Worm (Caenorhabditis elegans): ENCODE data around the gene asp-6.

asp-6 gene

DNA sequence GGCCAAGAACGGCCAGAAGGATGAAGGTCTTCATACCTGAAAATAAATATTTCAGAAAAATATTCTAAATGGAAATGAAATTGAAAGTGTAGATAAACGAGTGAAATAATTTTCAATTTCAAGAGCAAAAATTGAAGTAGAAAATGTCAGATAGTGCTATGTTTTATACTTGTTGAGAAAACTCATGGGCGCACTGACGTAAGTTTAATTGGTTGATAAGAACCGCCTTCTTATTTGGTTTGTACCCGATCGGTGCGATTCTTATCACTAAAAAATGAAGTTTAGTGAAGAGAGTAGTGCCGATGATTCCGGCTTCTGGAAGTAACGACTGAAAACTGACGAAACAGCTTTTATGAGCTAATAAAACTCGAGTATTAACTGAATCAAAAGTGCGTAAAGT, at the start of gene asp-6, which contains the start of gene asp-12:
asp-6 (minus strand) TSS at position 36 of the 400 bp plus-strand sequence.
asp-12 (plus strand) TSS at position 309 of the 400 bp plus-strand sequence.
- TF ChIP-seq unc-55 (GFP tag; optimal IDR thresholded peaks at IDR 0.05): no peak
- no peak for TF ChIP-seq zag-1 (tag; optimal IDR thresholded peaks at IDR 0.05)
- TF ChIP-seq nhr-129 (tag; optimal IDR thresholded peaks at IDR 0.05): no peak
- TF ChIP-seq nhr-6 (tag; optimal IDR thresholded peaks at IDR 0.05): no peak
- TF ChIP-seq sma-3 (GFP tag; optimal IDR thresholded peaks at IDR 0.05): no peak
- TF ChIP-seq C34F6.9 (tag; optimal IDR thresholded peaks at IDR 0.05): no peak
- TF ChIP-seq dmd-4 (tag; optimal IDR thresholded peaks at IDR 0.05): no peak
- TF ChIP-seq crh-2 (tag; optimal IDR thresholded peaks at IDR 0.05): no peak
- TF ChIP-seq fos-1 (tag; optimal IDR thresholded peaks at IDR 0.05): peak; percentile 8
- no peak for TF ChIP-seq R02D3.7 (tag; optimal IDR thresholded peaks at IDR 0.05)
- peak; percentile 35 for TF ChIP-seq sma-9 (GFP tag; optimal IDR thresholded peaks at IDR 0.05)
- no peak for TF ChIP-seq sma-9 (tag; optimal IDR thresholded peaks at IDR 0.05)
- no peak for TF ChIP-seq ceh-16 (tag; optimal IDR thresholded peaks at IDR 0.05)
- no peak for TF ChIP-seq nhr-237 (tag; optimal IDR thresholded peaks at IDR 0.05)
- TF ChIP-seq Y55F3AM.14 (GFP tag; optimal IDR thresholded peaks at IDR 0.05): no peak

DNA sequence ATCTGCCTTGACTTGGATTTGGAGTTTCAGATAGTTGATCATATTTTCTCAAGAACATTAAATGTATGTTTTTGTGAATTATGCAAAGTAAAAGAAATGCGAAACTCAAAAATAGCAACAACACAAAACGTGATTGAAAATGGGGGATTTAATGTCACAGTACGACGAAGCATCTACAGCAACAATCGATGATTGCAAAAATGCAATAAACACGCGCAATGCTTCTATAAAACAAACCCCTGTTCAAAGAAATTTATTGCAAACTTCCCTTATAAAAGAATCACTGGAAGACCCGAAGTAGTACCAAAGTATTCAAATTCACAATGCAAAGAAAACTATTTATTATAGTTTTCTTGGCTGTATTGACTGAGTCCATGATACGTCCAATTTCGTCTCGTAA, 49.4 kb upstream of the asp-6 start, which contains the start of gene clec-219:
clec-219 (plus strand) TSS at position 301 of the 400 bp plus-strand sequence.
- TF ChIP-seq sem-4 (tag; optimal IDR thresholded peaks at IDR 0.05) (no peak), egl-27 (tag; optimal IDR thresholded peaks at IDR 0.05) (no peak), dmd-4 (tag; optimal IDR thresholded peaks at IDR 0.05) (no peak), ceh-16 (tag; optimal IDR thresholded peaks at IDR 0.05) (no peak), lin-39 (tag; optimal IDR thresholded peaks at IDR 0.05) (no peak)

DNA sequence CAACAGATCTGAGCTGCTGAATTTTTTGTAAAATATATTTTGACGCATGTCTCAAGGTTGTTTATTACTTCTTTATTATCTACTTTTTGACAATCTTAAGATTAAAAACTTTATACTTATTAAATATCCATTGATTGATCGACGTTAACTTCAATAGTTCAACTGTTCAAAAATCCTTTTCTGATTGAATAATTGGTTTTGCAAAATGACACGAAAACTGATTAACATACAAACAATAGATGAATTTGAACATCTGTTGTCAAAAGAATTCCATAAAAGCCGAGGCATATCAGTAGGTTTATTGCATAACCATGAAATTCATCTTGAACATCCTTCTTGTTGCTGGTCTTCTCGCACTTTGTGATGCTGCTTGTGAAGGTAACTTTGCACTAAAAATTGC, 42.5 kb upstream of the asp-6 start, which contains the start of gene W02D7.12:
W02D7.12 (plus strand) TSS at position 301 of the 400 bp plus-strand sequence.
- no peak for TF ChIP-seq ztf-1 (GFP tag; conservative IDR thresholded peaks at IDR 0.05)
- no peak for TF ChIP-seq lin-11 (tag; optimal IDR thresholded peaks at IDR 0.05)
- no peak for TF ChIP-seq nhr-10 (tag; optimal IDR thresholded peaks at IDR 0.05)
- no peak for TF ChIP-seq F13H6.1 (tag; optimal IDR thresholded peaks at IDR 0.05)
- TF ChIP-seq R02D3.7 (tag; optimal IDR thresholded peaks at IDR 0.05): no peak
- TF ChIP-seq mbf-1 (tag; optimal IDR thresholded peaks at IDR 0.05): no peak
- no peak for TF ChIP-seq lin-13 (GFP tag; optimal IDR thresholded peaks at IDR 0.05)
- TF ChIP-seq nhr-6 (tag; optimal IDR thresholded peaks at IDR 0.05): no peak
- TF ChIP-seq C34F6.9 (tag; optimal IDR thresholded peaks at IDR 0.05): no peak
- no peak for TF ChIP-seq nhr-129 (tag; optimal IDR thresholded peaks at IDR 0.05)
- no peak for TF ChIP-seq lsy-2 (tag; optimal IDR thresholded peaks at IDR 0.05)
- TF ChIP-seq ceh-16 (tag; optimal IDR thresholded peaks at IDR 0.05): no peak
- TF ChIP-seq snpc-4 (tag; optimal IDR thresholded peaks at IDR 0.05): no peak
- TF ChIP-seq elt-3 (tag; optimal IDR thresholded peaks at IDR 0.05): no peak
- no peak for TF ChIP-seq crh-2 (tag; optimal IDR thresholded peaks at IDR 0.05)
- no peak for TF ChIP-seq ztf-11 (tag; optimal IDR thresholded peaks at IDR 0.05)

DNA sequence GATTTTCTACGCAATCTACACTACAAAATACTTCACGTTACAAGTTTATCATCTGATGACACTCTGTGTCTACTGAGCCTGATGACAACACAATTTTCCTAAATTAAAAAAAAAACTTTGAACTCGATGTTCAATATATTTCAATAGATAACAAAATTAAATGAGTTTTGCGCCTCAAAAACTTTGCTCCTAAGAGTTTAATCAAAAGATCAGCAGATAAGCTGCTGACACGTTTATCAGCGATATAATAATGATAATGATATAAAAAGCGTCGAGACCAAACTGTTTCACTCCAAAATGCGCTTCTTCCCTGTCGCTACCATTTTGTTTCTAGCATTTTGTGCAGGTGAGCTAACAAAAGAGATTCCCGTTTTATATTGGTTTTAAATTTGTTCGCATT, 38.9 kb upstream of the asp-6 start, which contains the start of gene clec-218:
clec-218 (plus strand) TSS at position 262 of the 400 bp plus-strand sequence.
- TF ChIP-seq fos-1 (tag; optimal IDR thresholded peaks at IDR 0.05) (peak; percentile 19), nhr-12 (tag; optimal IDR thresholded peaks at IDR 0.05) (no peak), sma-9 (GFP tag; optimal IDR thresholded peaks at IDR 0.05) (peak; percentile 68), sma-9 (tag; optimal IDR thresholded peaks at IDR 0.05) (no peak)

DNA sequence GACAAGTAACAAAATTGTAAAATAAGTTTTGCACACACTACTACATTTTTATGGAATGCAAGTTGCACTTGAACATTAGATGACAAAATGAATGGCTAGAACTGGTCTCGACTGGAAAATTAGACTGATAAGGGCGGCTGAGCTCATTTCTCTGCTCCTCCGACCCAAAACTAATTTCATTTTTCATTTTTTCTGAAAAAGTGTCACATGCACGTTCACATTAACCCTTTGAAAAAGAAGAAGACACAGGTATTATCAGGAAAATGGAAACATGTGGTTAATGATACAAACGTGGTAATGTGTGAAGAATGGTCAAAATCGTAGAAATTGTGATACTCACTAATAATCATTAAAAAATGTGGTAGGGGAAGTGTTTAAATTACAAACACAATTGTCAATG, 38.3 kb upstream of the asp-6 start:
- peak; percentile 37 for TF ChIP-seq crh-2 (tag; optimal IDR thresholded peaks at IDR 0.05)
- TF ChIP-seq fos-1 (tag; optimal IDR thresholded peaks at IDR 0.05): peak; percentile 60
- no peak for TF ChIP-seq elt-3 (tag; optimal IDR thresholded peaks at IDR 0.05)

DNA sequence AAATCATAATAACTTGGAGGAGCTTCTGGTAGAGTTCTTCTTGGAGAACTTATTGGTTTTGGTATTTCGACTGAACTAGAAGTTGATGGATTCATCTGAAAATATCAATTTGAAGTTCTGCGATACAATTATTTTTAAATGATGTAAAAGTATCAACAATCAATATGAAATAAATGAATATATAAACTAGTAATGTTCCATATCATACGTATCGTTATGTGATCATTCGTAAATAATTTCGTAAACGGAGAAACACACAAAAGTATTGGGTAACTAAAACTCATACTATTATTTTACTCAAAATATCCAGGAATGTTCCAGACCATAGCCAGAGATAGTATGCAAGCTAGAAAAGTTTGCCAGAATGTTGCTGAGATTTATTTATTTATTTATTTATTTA, 37.6 kb upstream of the asp-6 start, which contains the start of gene W02D7.8:
W02D7.8 (minus strand) TSS at position 101 of the 400 bp plus-strand sequence.
- no peak for TF ChIP-seq alr-1 (tag; optimal IDR thresholded peaks at IDR 0.05)
- no peak for TF ChIP-seq aly-2 (tag; optimal IDR thresholded peaks at IDR 0.05)
- TF ChIP-seq sem-4 (tag; optimal IDR thresholded peaks at IDR 0.05): no peak
- no peak for TF ChIP-seq egl-27 (tag; optimal IDR thresholded peaks at IDR 0.05)
- TF ChIP-seq ZK546.5 (tag; optimal IDR thresholded peaks at IDR 0.05): no peak
- TF ChIP-seq snpc-4 (tag; optimal IDR thresholded peaks at IDR 0.05): no peak
- TF ChIP-seq F13H6.1 (tag; optimal IDR thresholded peaks at IDR 0.05): no peak
- no peak for TF ChIP-seq lin-13 (GFP tag; optimal IDR thresholded peaks at IDR 0.05)
- no peak for TF ChIP-seq ztf-1 (GFP tag; conservative IDR thresholded peaks at IDR 0.05)
- no peak for TF ChIP-seq elt-3 (tag; optimal IDR thresholded peaks at IDR 0.05)
- no peak for TF ChIP-seq blmp-1 (tag; optimal IDR thresholded peaks at IDR 0.05; ENCODE audit: insufficient read depth)
- no peak for TF ChIP-seq ceh-82 (tag; optimal IDR thresholded peaks at IDR 0.05)
- no peak for TF ChIP-seq peb-1 (tag; optimal IDR thresholded peaks at IDR 0.05)
- TF ChIP-seq nhr-6 (tag; optimal IDR thresholded peaks at IDR 0.05): no peak
- no peak for TF ChIP-seq unc-55 (GFP tag; optimal IDR thresholded peaks at IDR 0.05)
- no peak for TF ChIP-seq lin-11 (tag; optimal IDR thresholded peaks at IDR 0.05)
- no peak for TF ChIP-seq unc-62 (GFP tag; optimal IDR thresholded peaks at IDR 0.05)
- no peak for TF ChIP-seq nhr-12 (tag; optimal IDR thresholded peaks at IDR 0.05)
- no peak for TF ChIP-seq dmd-4 (tag; optimal IDR thresholded peaks at IDR 0.05)
- no peak for TF ChIP-seq lin-39 (tag; optimal IDR thresholded peaks at IDR 0.05)
